Fruit fly (Drosophila melanogaster): ENCODE results near the gene CG3119.
A peak's percentile ranks its signal among the peaks of the same experiment; 100 is the strongest.

The CG3119 gene

DNA sequence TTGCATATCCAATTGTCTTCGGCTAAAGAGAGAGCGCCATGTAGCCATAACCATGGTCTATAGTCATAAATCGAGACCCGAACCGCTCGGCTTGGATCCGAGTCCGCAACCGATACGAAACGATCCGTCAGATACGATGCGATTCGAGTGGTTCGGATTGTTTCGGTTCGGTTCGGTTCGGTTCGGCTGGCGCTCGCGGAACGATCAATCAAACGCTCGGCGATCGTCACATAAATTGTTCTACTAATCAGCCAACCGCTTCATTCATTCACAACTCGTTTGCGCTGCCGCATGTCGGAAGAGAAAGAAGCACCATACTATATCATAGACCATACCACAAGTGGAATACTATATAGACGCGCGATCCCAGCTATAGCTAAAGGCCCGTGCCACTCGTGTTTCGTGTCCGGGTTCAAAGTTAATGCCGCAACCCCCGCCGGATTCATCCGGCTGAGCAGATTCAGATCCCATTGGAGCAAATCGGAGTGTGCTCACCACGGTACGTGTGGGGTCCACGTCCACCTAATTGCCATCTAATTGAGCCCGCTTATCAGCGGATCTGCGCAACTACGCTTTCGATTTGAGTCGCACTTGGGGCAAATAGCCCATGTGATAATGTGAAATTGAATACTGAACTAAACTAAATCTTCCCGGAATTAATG lies 29.5 kb downstream of the CG3119 start (continued):
- TF ChIP-seq CG6276 (GFP tag; optimal IDR thresholded peaks at IDR 0.05) (no peak), CG11294 (GFP tag; IDR thresholded peaks at IDR 0.05) (no peak), CG10669 (GFP tag; optimal IDR thresholded peaks at IDR 0.05) (no peak), lz (GFP tag; optimal IDR thresholded peaks at IDR 0.05) (no peak), fd85E (GFP tag; optimal IDR thresholded peaks at IDR 0.05) (no peak), Ets21C (GFP tag; optimal IDR thresholded peaks at IDR 0.05) (no peak), Hr38 (GFP tag; optimal IDR thresholded peaks at IDR 0.05) (no peak), CG6854 (GFP tag; optimal IDR thresholded peaks at IDR 0.05) (no peak)

DNA sequence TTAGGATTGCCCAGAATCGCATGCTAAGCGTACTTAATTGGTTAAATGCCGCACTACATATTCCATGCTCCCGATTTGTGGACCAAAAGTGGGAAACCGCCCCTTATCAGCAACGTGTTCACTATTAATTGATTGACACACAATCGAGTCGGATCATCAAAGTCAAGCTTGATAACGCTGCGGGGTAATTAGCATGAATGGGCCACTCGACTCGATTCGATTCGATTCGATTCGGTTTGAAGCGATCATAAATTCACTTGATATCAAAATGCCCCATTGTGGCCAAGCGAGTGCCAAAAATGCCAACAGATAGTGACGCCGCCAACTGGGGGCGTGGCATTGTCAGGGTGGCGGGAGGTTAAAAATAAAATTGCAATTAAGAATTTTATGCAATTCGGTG lies 30.0 kb downstream of the CG3119 start:
- TF ChIP-seq dsx (GFP tag; optimal IDR thresholded peaks at IDR 0.05; ENCODE audit: poor library complexity, severe bottlenecking) (no peak), Eip78C (GFP tag) (peak; percentile 17), CG6808 (GFP tag; optimal IDR thresholded peaks at IDR 0.05) (no peak), pdm3 (GFP tag; optimal IDR thresholded peaks at IDR 0.05) (no peak), svp (GFP tag) (peak; percentile 87)

DNA sequence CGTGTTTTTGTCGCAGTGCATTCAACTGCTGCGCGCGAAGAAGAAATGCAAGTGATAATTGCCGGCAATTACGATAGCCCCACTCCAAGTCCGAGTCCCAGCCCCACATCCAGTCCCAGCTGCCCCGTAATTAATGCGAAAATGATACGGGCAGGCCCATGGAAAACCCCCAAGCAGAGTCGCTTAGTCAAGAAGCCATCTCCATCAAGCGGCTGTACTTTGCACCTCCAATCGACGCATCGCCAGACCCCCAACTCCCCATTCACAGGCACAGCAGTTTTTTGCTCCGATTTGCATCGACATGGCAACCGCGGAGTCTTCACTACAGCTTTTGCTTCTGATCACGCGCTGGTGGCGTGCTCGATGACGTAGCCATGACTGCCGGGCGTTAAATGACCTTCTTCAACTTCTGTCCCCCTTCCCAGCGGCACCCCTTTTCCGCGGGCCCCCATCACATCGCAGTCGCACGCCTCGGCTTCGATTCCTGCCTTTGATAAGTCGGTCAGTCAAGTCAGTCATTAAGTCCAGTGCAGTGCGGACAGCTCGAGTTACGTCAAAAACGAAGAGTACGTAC lies 31.4 kb downstream of the CG3119 start:
- TF ChIP-seq CG8319 (GFP tag; optimal IDR thresholded peaks at IDR 0.05) (peak; percentile 22), net (GFP tag; optimal IDR thresholded peaks at IDR 0.05) (peak; percentile 72), ss (GFP tag; optimal IDR thresholded peaks at IDR 0.05) (peak; percentile 90 to 91), CG6854 (GFP tag; optimal IDR thresholded peaks at IDR 0.05) (peak; percentile 70), CG6163 (GFP tag; IDR thresholded peaks at IDR 0.05) (no peak), CG7368 (GFP tag; optimal IDR thresholded peaks at IDR 0.05) (peak; percentile 7), Eip75B (GFP tag; optimal IDR thresholded peaks at IDR 0.05) (peak; percentile 19), Hr38 (GFP tag; optimal IDR thresholded peaks at IDR 0.05) (no peak), Sox14 (GFP tag; optimal IDR thresholded peaks at IDR 0.05) (peak; percentile 21), CG34406 (GFP tag; optimal IDR thresholded peaks at IDR 0.05) (no peak), Eip93F (GFP tag; optimal IDR thresholded peaks at IDR 0.05) (no peak), CG6808 (GFP tag; optimal IDR thresholded peaks at IDR 0.05) (peak; percentile 82), CG9139 (GFP tag; optimal IDR thresholded peaks at IDR 0.05) (peak; percentile 87), fd59A (GFP tag; optimal IDR thresholded peaks at IDR 0.05) (no peak), dsx (GFP tag; optimal IDR thresholded peaks at IDR 0.05; ENCODE audit: poor library complexity, severe bottlenecking) (peak; percentile 3), Hr4 (GFP tag; optimal IDR thresholded peaks at IDR 0.05) (no peak), CG3919 (GFP tag; optimal IDR thresholded peaks at IDR 0.05) (peak; percentile 55), CG4318 (GFP tag; optimal IDR thresholded peaks at IDR 0.05) (no peak), CG11762 (GFP tag; optimal IDR thresholded peaks at IDR 0.05; ENCODE audit: insufficient read depth) (no peak), acj6 (GFP tag; optimal IDR thresholded peaks at IDR 0.05) (peak; percentile 15), salr (GFP tag; optimal IDR thresholded peaks at IDR 0.05) (no peak), CG10669 (GFP tag; optimal IDR thresholded peaks at IDR 0.05) (peak; percentile 43), svp (GFP tag) (peak; percentile 88), CG16779 (tag; optimal IDR thresholded peaks at IDR 0.05) (peak; percentile 61), esn (GFP tag; optimal IDR thresholded peaks at IDR 0.05) (no peak), Met (GFP tag; optimal IDR thresholded peaks at IDR 0.05) (no peak), spab (GFP tag; optimal IDR thresholded peaks at IDR 0.05) (peak; percentile 68), Blimp-1 (GFP tag; optimal IDR thresholded peaks at IDR 0.05) (no peak), CG6792 (GFP tag; optimal IDR thresholded peaks at IDR 0.05) (no peak), CG10631 (GFP tag; optimal IDR thresholded peaks at IDR 0.05) (no peak), Sox15 (GFP tag; optimal IDR thresholded peaks at IDR 0.05) (no peak), CG11902 (GFP tag; optimal IDR thresholded peaks at IDR 0.05) (no peak), CG8632 (GFP tag; optimal IDR thresholded peaks at IDR 0.05) (no peak), topi (GFP tag; optimal IDR thresholded peaks at IDR 0.05) (no peak), Hr39 (GFP tag; optimal IDR thresholded peaks at IDR 0.05) (no peak), Ets96B (tag; optimal IDR thresholded peaks at IDR 0.05) (peak; percentile 32), lz (GFP tag; optimal IDR thresholded peaks at IDR 0.05) (no peak), eg (GFP tag; IDR thresholded peaks at IDR 0.05) (no peak), fd85E (GFP tag; optimal IDR thresholded peaks at IDR 0.05) (no peak), cyc (GFP tag; optimal IDR thresholded peaks at IDR 0.05) (no peak), pdm3 (GFP tag; optimal IDR thresholded peaks at IDR 0.05) (no peak)

All from whole organism, prepupa.